Worm (Caenorhabditis elegans): Measurements from ENCODE around the gene R10D12.8.

The R10D12.8 gene

DNA sequence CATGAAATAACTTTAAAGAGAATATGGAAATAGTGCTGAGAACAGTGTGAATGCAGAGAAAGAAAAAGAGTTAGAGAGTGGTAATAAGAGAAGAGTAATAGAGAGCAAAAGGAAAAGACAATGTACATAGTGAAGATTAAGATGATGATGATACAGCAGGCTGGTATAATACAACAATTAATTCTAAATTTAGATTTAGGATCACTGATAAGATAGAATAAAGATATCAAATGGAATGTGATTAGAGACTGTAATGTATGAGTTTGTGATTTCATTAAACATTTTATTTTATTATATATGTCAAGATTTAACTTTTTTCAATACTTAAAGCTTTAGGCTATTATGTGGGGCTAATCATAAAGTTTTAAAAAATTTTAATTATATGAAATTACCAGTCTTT lies at the start of gene R10D12.8:
Gene R10D12.8, minus strand, starts transcription at position 101 of the 400 bp plus-strand sequence.
- TF ChIP-seq ets-5 (GFP tag; IDR thresholded peaks at IDR 0.05) (no peak), lin-15B (tag; optimal IDR thresholded peaks at IDR 0.05) (no peak), elt-3 (tag; optimal IDR thresholded peaks at IDR 0.05) (peak in 1 of 6 experiments; percentile 45), pqm-1 (tag; optimal IDR thresholded peaks at IDR 0.05) (no peak), efl-1 (optimal IDR thresholded peaks at IDR 0.05) (no peak), efl-1 (GFP tag; optimal IDR thresholded peaks at IDR 0.05 in 1 of 2) (peak in 1 of 2 experiments; percentile 35)

- TF ChIP-seq nhr-84 (tag; optimal IDR thresholded peaks at IDR 0.05) (no peak), blmp-1 (tag; optimal IDR thresholded peaks at IDR 0.05) (peak; percentile 74), mef-2 (tag; optimal IDR thresholded peaks at IDR 0.05) (no peak), dpl-1 (GFP tag; optimal IDR thresholded peaks at IDR 0.05) (no peak), unc-130 (tag; optimal IDR thresholded peaks at IDR 0.05) (peak; percentile 8), ama-1 (optimal IDR thresholded peaks at IDR 0.05) (no peak), nhr-85 (tag) (peak; percentile 23), unc-30 (tag; optimal IDR thresholded peaks at IDR 0.05) (no peak), mep-1 (tag; optimal IDR thresholded peaks at IDR 0.05) (peak; percentile 37), nhr-19 (GFP tag; conservative IDR thresholded peaks at IDR 0.05) (no peak; the same call in 1 of the 2 replicates), efl-1 (optimal IDR thresholded peaks at IDR 0.05) (peak; percentile 23 to 36), efl-1 (GFP tag; optimal IDR thresholded peaks at IDR 0.05 in 1 of 2) (peak in 1 of 2 experiments; percentile 92), ceh-90 (tag; optimal IDR thresholded peaks at IDR 0.05) (no peak), sox-4 (tag; optimal IDR thresholded peaks at IDR 0.05) (no peak), ceh-63 (GFP tag; optimal IDR thresholded peaks at IDR 0.05) (no peak), nhr-28 (tag; optimal IDR thresholded peaks at IDR 0.05) (no peak), jun-1 (tag; optimal IDR thresholded peaks at IDR 0.05) (no peak), lin-14 (GFP tag; optimal IDR thresholded peaks at IDR 0.05) (peak; percentile 40), unc-62 (GFP tag; optimal IDR thresholded peaks at IDR 0.05) (no peak), rnt-1 (tag; optimal IDR thresholded peaks at IDR 0.05) (peak; percentile 42), nhr-71 (tag; optimal IDR thresholded peaks at IDR 0.05) (peak; percentile 32), snu-23 (GFP tag; optimal IDR thresholded peaks at IDR 0.05) (peak; percentile 53), nhr-47 (tag; optimal IDR thresholded peaks at IDR 0.05) (peak; percentile 7), swsn-7 (tag; optimal IDR thresholded peaks at IDR 0.05) (peak; percentile 2), lin-13 (GFP tag; optimal IDR thresholded peaks at IDR 0.05) (no peak), grh-1 (GFP tag; IDR thresholded peaks at IDR 0.05) (no peak), isw-1 (GFP tag; IDR thresholded peaks at IDR 0.05) (no peak), dsc-1 (tag; optimal IDR thresholded peaks at IDR 0.05) (peak; percentile 45), mdl-1 (tag; optimal IDR thresholded peaks at IDR 0.05) (peak in 1 of 2 experiments; percentile 0), lsy-2 (tag; optimal IDR thresholded peaks at IDR 0.05) (peak in 1 of 2 experiments; percentile 17), zag-1 (tag; optimal IDR thresholded peaks at IDR 0.05) (no peak), egl-27 (tag; optimal IDR thresholded peaks at IDR 0.05) (no peak), tbx-2 (tag; optimal IDR thresholded peaks at IDR 0.05) (no peak), ets-5 (GFP tag; IDR thresholded peaks at IDR 0.05) (no peak), nhr-77 (tag; optimal IDR thresholded peaks at IDR 0.05) (no peak), lin-35 (GFP tag; optimal IDR thresholded peaks at IDR 0.05) (peak in 1 of 2 experiments; percentile 42), fkh-8 (tag; optimal IDR thresholded peaks at IDR 0.05) (no peak), lir-3 (tag; optimal IDR thresholded peaks at IDR 0.05; ENCODE audit: poor library complexity) (no peak), C16A3.4 (tag; optimal IDR thresholded peaks at IDR 0.05) (no peak), tlp-1 (tag; optimal IDR thresholded peaks at IDR 0.05) (no peak), nhr-20 (tag; optimal IDR thresholded peaks at IDR 0.05) (peak; percentile 18), pag-3 (tag; optimal IDR thresholded peaks at IDR 0.05; ENCODE audit: borderline replicate concordance, insufficient read depth) (no peak), nhr-76 (tag; optimal IDR thresholded peaks at IDR 0.05) (no peak)
Measured at ce11 chrV:14002402-14002801, 49.3 kb upstream of the R10D12.8 start.
